Worm (Caenorhabditis elegans) whole organism, midembryonic: ENCODE results near the gene fbxb-64.

ENCODE experiments used
- T22C8.4 ChIP-seq: fragments of 200-800 bp; sonication (Bioruptor generic); IDR thresholded peaks from 2 replicates; pipeline ENCODE4 v1.3.6; 2022; ENCODE audit warnings: missing genetic modification characterization, missing compliant biosample characterization
- cog-1 ChIP-seq: sonication (generic microtip); optimal IDR thresholded peaks from 2 replicates; lab custom pipeline; 2016; ENCODE audit warnings: missing genetic modification characterization, missing compliant biosample characterization
- flt-1 ChIP-seq: fragments of 200-800 bp; sonication (Bioruptor generic); IDR thresholded peaks from 2 replicates; pipeline ENCODE4 v1.3.6; 2022; ENCODE audit warnings: missing genetic modification characterization, missing compliant biosample characterization
- klf-2 ChIP-seq: fragments of 200-800 bp; sonication (Bioruptor generic); conservative IDR thresholded peaks from 2 replicates; pipeline ENCODE4 v1.3.6; 2022; ENCODE audit warnings: missing genetic modification reagents, missing genetic modification characterization, missing compliant biosample characterization
- med-1 ChIP-seq: sonication (generic microtip); optimal IDR thresholded peaks from 2 replicates; lab custom pipeline; 2017; ENCODE audit warnings: missing genetic modification characterization, mild to moderate bottlenecking, missing compliant biosample characterization, antibody characterized with exemption, missing genetic modification reagents; ENCODE audit not compliant: insufficient read depth
- ref-1 ChIP-seq: fragments of 200-800 bp; sonication (Bioruptor generic); conservative IDR thresholded peaks from 2 replicates; pipeline ENCODE4 v1.3.6; 2022; ENCODE audit warnings: missing genetic modification reagents, missing genetic modification characterization, missing compliant biosample characterization
- tab-1 ChIP-seq: fragments of 200-800 bp; sonication (Bioruptor generic); IDR thresholded peaks from 2 replicates; pipeline ENCODE4 v1.3.6; 2022; ENCODE audit warnings: missing genetic modification characterization, missing compliant biosample characterization
- ztf-23 ChIP-seq: fragments of 200-800 bp; sonication (Bioruptor generic); IDR thresholded peaks from 2 replicates; pipeline ENCODE4 v1.3.6; 2022; ENCODE audit warnings: missing genetic modification reagents, missing genetic modification characterization, missing compliant biosample characterization
- ztf-29 ChIP-seq: fragments of 200-800 bp; sonication (Bioruptor generic); IDR thresholded peaks from 2 replicates; pipeline ENCODE4 v1.3.6; 2022; ENCODE audit warnings: missing genetic modification reagents, missing genetic modification characterization, missing compliant biosample characterization

- TF ChIP-seq flt-1: no peak
- TF ChIP-seq cog-1: no peak
- no peak for TF ChIP-seq ztf-23 (GFP tag; lab: Robert Waterston, UW)
- no peak for TF ChIP-seq tab-1
- no peak for TF ChIP-seq ref-1 (GFP tag; lab: Robert Waterston, UW)
- no peak for TF ChIP-seq med-1 (GFP tag; lab: Kevin White, UChicago)
- no peak for TF ChIP-seq T22C8.4 (GFP tag; lab: Robert Waterston, UW)
- no peak for TF ChIP-seq ztf-29 (GFP tag; lab: Robert Waterston, UW)
- no peak for TF ChIP-seq klf-2 (GFP tag; lab: Robert Waterston, UW)
These were observed 13.8 kb upstream of the fbxb-64 start, which contains the start of gene F55C9.14 for ce11 chrV:19299262-19299661.
